Worm (Caenorhabditis elegans): Measurements from ENCODE around the gene Y43C5A.7.

- TF ChIP-seq hmg-4 (GFP tag; optimal IDR thresholded peaks at IDR 0.05) (no peak), ceh-36 (tag; optimal IDR thresholded peaks at IDR 0.05) (no peak), ama-1 (optimal IDR thresholded peaks at IDR 0.05) (no peak), F13C5.2 (tag; optimal IDR thresholded peaks at IDR 0.05) (no peak), tbx-11 (GFP tag; IDR thresholded peaks at IDR 0.05) (no peak), flt-1 (GFP tag; IDR thresholded peaks at IDR 0.05) (no peak), tbx-37 (GFP tag; conservative IDR thresholded peaks at IDR 0.05) (no peak), B0310.2 (tag; optimal IDR thresholded peaks at IDR 0.05) (no peak), tra-4 (tag; optimal IDR thresholded peaks at IDR 0.05) (no peak), aly-1 (tag; optimal IDR thresholded peaks at IDR 0.05) (no peak), hmbx-1 (tag; optimal IDR thresholded peaks at IDR 0.05) (no peak), sea-1 (GFP tag; conservative IDR thresholded peaks at IDR 0.05) (no peak)
Measured at ce11 chrIV:10302203-10302602, 25.1 kb downstream of the Y43C5A.7 start, which contains the start of gene R09E10.5.

All from whole organism, early embryonic.